Fruit fly (Drosophila melanogaster) Kc167 (cell line): ENCODE results near the gene CG13022.

Source experiments
- Myc ChIP-seq: fragments of >200 bp; optimal IDR thresholded peaks from 2 replicates; lab custom pipeline; 2017; ENCODE audit warnings: missing external identifiers
- h ChIP-seq: fragments of >200 bp; optimal IDR thresholded peaks from 3 replicates; lab custom pipeline; 2018; ENCODE audit warnings: missing external identifiers
- psq ChIP-seq: fragments of >200 bp; optimal IDR thresholded peaks from 2 replicates; lab custom pipeline; 2017; ENCODE audit warnings: missing external identifiers
- ttk ChIP-seq: sonication (Bioruptor generic); optimal IDR thresholded peaks from 2 replicates; lab custom pipeline; 2017; ENCODE audit warnings: missing external identifiers

- TF ChIP-seq ttk (lab: Kevin White, UChicago): no peak
- TF ChIP-seq Myc: no peak
- no peak for TF ChIP-seq psq (lab: Kevin White, UChicago)
- no peak for TF ChIP-seq h (lab: Kevin White, UChicago)
Measured at dm6 chr3L:16927375-16927774, 11.4 kb downstream of the CG13022 start, which contains the start of gene CG13023.
